Worm (Caenorhabditis elegans) whole organism, midembryonic: ENCODE results near the gene sip-1.

Source experiments
- T22C8.4 ChIP-seq: fragments of 200-800 bp; sonication (Bioruptor generic); IDR thresholded peaks from 2 replicates; pipeline ENCODE4 v1.3.6; 2022; ENCODE audit warnings: missing genetic modification characterization, missing compliant biosample characterization
- cog-1 ChIP-seq: sonication (generic microtip); optimal IDR thresholded peaks from 2 replicates; lab custom pipeline; 2016; ENCODE audit warnings: missing genetic modification characterization, missing compliant biosample characterization
- flt-1 ChIP-seq: fragments of 200-800 bp; sonication (Bioruptor generic); IDR thresholded peaks from 2 replicates; pipeline ENCODE4 v1.3.6; 2022; ENCODE audit warnings: missing genetic modification characterization, missing compliant biosample characterization
- klf-2 ChIP-seq: fragments of 200-800 bp; sonication (Bioruptor generic); conservative IDR thresholded peaks from 2 replicates; pipeline ENCODE4 v1.3.6; 2022; ENCODE audit warnings: missing genetic modification reagents, missing genetic modification characterization, missing compliant biosample characterization
- med-1 ChIP-seq: sonication (generic microtip); optimal IDR thresholded peaks from 2 replicates; lab custom pipeline; 2017; ENCODE audit warnings: missing genetic modification characterization, mild to moderate bottlenecking, missing compliant biosample characterization, antibody characterized with exemption, missing genetic modification reagents; ENCODE audit not compliant: insufficient read depth
- ref-1 ChIP-seq: fragments of 200-800 bp; sonication (Bioruptor generic); conservative IDR thresholded peaks from 2 replicates; pipeline ENCODE4 v1.3.6; 2022; ENCODE audit warnings: missing genetic modification reagents, missing genetic modification characterization, missing compliant biosample characterization
- tab-1 ChIP-seq: fragments of 200-800 bp; sonication (Bioruptor generic); IDR thresholded peaks from 2 replicates; pipeline ENCODE4 v1.3.6; 2022; ENCODE audit warnings: missing genetic modification characterization, missing compliant biosample characterization
- ztf-23 ChIP-seq: fragments of 200-800 bp; sonication (Bioruptor generic); IDR thresholded peaks from 2 replicates; pipeline ENCODE4 v1.3.6; 2022; ENCODE audit warnings: missing genetic modification reagents, missing genetic modification characterization, missing compliant biosample characterization
- ztf-29 ChIP-seq: fragments of 200-800 bp; sonication (Bioruptor generic); IDR thresholded peaks from 2 replicates; pipeline ENCODE4 v1.3.6; 2022; ENCODE audit warnings: missing genetic modification reagents, missing genetic modification characterization, missing compliant biosample characterization

sip-1 gene

DNA sequence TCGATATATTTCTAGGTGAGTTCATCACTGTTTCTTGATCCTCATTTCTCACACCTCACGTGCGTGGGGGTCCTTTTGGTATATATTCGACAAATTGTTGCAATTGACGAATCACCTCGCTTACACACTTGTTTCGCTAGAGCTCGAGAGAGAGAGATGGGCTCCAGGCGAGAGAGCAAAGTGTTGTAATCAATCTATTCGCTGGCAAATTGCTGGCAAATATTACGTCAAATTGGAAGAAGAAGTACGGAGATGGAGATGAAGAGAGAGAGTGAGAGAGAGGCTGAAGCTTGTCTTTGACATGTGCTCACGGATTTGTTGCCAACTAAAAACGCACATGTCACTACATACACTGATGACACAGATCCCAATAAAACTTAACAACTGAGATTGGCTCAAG, 19.3 kb upstream of the sip-1 start:
- TF ChIP-seq T22C8.4 (GFP tag; lab: Robert Waterston, UW): no peak
- no peak for TF ChIP-seq ztf-23 (GFP tag; lab: Robert Waterston, UW)
- TF ChIP-seq klf-2 (GFP tag; lab: Robert Waterston, UW): no peak
- TF ChIP-seq tab-1: no peak
- TF ChIP-seq med-1: no peak

DNA sequence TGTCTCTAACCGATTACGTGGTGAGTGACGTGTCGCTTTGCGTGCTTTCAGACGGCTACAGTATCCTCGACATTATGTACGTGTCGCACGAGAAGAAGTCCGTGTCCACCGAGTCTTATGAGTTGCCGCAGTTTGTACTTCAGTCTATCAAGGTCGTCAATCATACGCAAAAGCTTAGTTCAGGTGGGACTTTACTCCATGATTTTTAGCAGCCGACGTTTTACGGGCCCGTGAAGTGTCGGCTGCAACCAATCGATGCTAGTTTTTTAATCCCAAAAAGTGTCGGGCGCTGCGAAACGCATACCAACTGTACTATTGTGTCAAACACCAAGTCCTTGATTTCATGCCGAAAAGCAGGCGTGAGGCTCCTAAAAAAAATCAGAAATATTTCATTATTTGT, 18.2 kb upstream of the sip-1 start:
- TF ChIP-seq tab-1: no peak
- TF ChIP-seq ztf-23 (GFP tag; lab: Robert Waterston, UW): no peak
- TF ChIP-seq flt-1 (GFP tag; lab: Robert Waterston, UW): no peak
- TF ChIP-seq klf-2 (GFP tag; lab: Robert Waterston, UW): no peak
- no peak for TF ChIP-seq cog-1 (tag; lab: Kevin White, UChicago)
- TF ChIP-seq med-1: no peak
- TF ChIP-seq T22C8.4 (GFP tag; lab: Robert Waterston, UW): no peak
- no peak for TF ChIP-seq ztf-29 (GFP tag; lab: Robert Waterston, UW)
- TF ChIP-seq ref-1 (GFP tag; lab: Robert Waterston, UW): no peak

- TF ChIP-seq T22C8.4 (GFP tag; lab: Robert Waterston, UW) (no peak), cog-1 (tag; lab: Kevin White, UChicago) (no peak), ref-1 (GFP tag; lab: Robert Waterston, UW) (no peak), ztf-29 (GFP tag; lab: Robert Waterston, UW) (no peak), tab-1 (no peak), klf-2 (GFP tag; lab: Robert Waterston, UW) (no peak), flt-1 (GFP tag; lab: Robert Waterston, UW) (no peak), ztf-23 (GFP tag; lab: Robert Waterston, UW) (no peak), med-1 (no peak)
These were observed 16.4 kb upstream of the sip-1 start for ce11 chrIII:10523025-10523424.

DNA sequence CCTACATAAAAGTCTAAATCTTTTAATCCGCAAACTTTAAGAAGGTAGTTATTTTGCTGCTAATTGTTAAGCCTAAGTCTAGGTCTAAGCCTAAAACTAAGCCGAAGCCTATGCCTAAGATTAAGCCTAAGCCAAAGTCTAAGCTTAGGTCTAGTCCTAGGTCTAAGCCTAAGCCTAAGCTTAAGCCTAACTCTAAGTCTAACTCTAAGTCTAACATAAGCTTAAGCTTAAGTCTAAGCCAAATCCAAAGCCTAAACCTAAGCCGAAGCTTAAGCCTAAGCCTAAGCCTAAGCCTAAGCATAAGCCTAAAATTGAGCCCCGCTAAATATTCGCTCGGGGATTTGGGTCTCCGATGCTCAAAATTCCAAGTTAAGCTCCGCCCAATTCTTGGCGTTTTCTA, 14.6 kb upstream of the sip-1 start:
- TF ChIP-seq ztf-29 (GFP tag; lab: Robert Waterston, UW): peak; percentile 14; the same call in 1 of the 2 replicates
- TF ChIP-seq ref-1 (GFP tag; lab: Robert Waterston, UW): no peak

DNA sequence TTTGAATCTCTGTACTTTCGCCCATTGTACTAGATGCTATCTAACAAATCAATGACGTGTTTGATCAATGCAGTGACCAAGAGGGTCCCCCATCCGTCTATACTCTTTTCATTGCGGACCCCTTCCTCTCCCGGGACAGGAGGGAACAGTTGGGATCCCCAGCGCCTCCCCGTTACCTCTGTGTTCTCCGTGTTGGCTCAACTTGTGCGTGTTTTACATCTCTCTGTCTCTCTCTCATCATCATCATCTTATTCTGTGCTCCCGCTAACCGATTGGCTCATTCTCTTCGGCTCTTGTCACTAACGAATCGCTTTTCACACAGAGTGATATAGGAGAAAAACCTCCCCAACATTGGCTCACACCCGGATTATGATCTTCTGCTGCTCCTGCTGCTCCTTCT, 13.9 kb upstream of the sip-1 start, which contains the start of gene unc-49:
Gene unc-49 (plus strand): TSS at position 240 of the 400 bp plus-strand sequence.
- no peak for TF ChIP-seq tab-1
- TF ChIP-seq ztf-23 (GFP tag; lab: Robert Waterston, UW): no peak
- no peak for TF ChIP-seq ztf-29 (GFP tag; lab: Robert Waterston, UW)
- TF ChIP-seq med-1: no peak
- no peak for TF ChIP-seq T22C8.4 (GFP tag; lab: Robert Waterston, UW)
- TF ChIP-seq ref-1 (GFP tag; lab: Robert Waterston, UW): no peak
- no peak for TF ChIP-seq klf-2 (GFP tag; lab: Robert Waterston, UW)
- no peak for TF ChIP-seq flt-1 (GFP tag; lab: Robert Waterston, UW)
- no peak for TF ChIP-seq cog-1 (tag; lab: Kevin White, UChicago)

- no peak for TF ChIP-seq ref-1 (GFP tag; lab: Robert Waterston, UW)
- no peak for TF ChIP-seq flt-1 (GFP tag; lab: Robert Waterston, UW)
- no peak for TF ChIP-seq tab-1
- TF ChIP-seq T22C8.4 (GFP tag; lab: Robert Waterston, UW): no peak
- no peak for TF ChIP-seq ztf-23 (GFP tag; lab: Robert Waterston, UW)
- no peak for TF ChIP-seq klf-2 (GFP tag; lab: Robert Waterston, UW)
These were observed 13.0 kb upstream of the sip-1 start for ce11 chrIII:10519615-10520014.

- TF ChIP-seq flt-1 (GFP tag; lab: Robert Waterston, UW) (no peak), T22C8.4 (GFP tag; lab: Robert Waterston, UW) (no peak), ztf-23 (GFP tag; lab: Robert Waterston, UW) (no peak), med-1 (no peak), klf-2 (GFP tag; lab: Robert Waterston, UW) (no peak), cog-1 (tag; lab: Kevin White, UChicago) (no peak), ztf-29 (GFP tag; lab: Robert Waterston, UW) (no peak), tab-1 (no peak)
These were observed 12.3 kb upstream of the sip-1 start for ce11 chrIII:10518884-10519283.

ce11 chrIII:10515751-10516150, 9.2 kb upstream of the sip-1 start:
- TF ChIP-seq T22C8.4 (GFP tag; lab: Robert Waterston, UW) (no peak), med-1 (no peak), ref-1 (GFP tag; lab: Robert Waterston, UW) (no peak), flt-1 (GFP tag; lab: Robert Waterston, UW) (no peak), ztf-29 (GFP tag; lab: Robert Waterston, UW) (no peak), tab-1 (no peak), klf-2 (GFP tag; lab: Robert Waterston, UW) (no peak), ztf-23 (GFP tag; lab: Robert Waterston, UW) (no peak), cog-1 (tag; lab: Kevin White, UChicago) (no peak)

- TF ChIP-seq flt-1 (GFP tag; lab: Robert Waterston, UW): no peak
- no peak for TF ChIP-seq med-1
- no peak for TF ChIP-seq T22C8.4 (GFP tag; lab: Robert Waterston, UW)
- TF ChIP-seq cog-1 (tag; lab: Kevin White, UChicago): no peak
- TF ChIP-seq ztf-23 (GFP tag; lab: Robert Waterston, UW): no peak
- TF ChIP-seq klf-2 (GFP tag; lab: Robert Waterston, UW): no peak
- TF ChIP-seq ref-1 (GFP tag; lab: Robert Waterston, UW): no peak
- no peak for TF ChIP-seq ztf-29 (GFP tag; lab: Robert Waterston, UW)
- TF ChIP-seq tab-1: no peak
These were observed 6.0 kb upstream of the sip-1 start for ce11 chrIII:10512570-10512969.

DNA sequence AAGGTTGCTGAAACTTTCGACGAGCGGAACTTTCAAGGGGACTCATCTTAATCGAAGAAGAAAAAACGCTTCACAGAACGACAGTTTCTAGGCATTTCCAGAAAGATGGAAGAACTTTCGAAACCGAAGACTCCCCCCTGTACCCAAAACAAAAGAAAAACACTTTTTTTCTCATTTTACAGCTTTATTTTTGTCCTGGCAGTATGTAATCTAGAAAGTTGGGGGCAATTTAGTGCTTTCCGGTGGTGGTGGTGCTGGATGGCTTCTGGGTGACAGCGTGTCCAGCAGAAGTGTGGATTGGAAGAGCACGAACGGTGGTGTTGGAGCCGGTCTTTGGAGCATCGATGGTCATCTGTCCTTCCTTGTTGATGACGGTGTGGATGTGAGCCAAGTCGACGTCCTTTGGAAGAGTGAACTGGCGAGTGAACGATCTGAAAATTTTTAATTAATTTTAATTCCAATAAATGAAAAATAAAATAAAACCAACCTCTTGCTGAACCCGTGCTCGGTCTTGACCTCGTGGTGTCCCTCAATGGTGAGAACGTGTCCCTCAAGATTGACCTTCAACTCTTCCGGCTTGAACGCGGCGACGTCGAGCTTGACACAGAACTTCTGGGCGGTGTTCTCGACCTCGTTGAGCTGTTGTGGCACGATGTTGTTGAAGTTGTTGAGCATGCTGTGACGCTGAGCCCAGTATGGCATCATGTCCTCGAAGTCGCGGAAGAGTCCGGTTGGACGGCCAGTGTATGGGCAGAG, 480 bp downstream of the sip-1 start:
- TF ChIP-seq ztf-29 (GFP tag; lab: Robert Waterston, UW): no peak
- no peak for TF ChIP-seq ref-1 (GFP tag; lab: Robert Waterston, UW)
- TF ChIP-seq klf-2 (GFP tag; lab: Robert Waterston, UW): no peak
- no peak for TF ChIP-seq tab-1
- no peak for TF ChIP-seq flt-1 (GFP tag; lab: Robert Waterston, UW)
- no peak for TF ChIP-seq ztf-23 (GFP tag; lab: Robert Waterston, UW)
- no peak for TF ChIP-seq cog-1 (tag; lab: Kevin White, UChicago)
- no peak for TF ChIP-seq med-1
- TF ChIP-seq T22C8.4 (GFP tag; lab: Robert Waterston, UW): no peak
